Fruit fly (Drosophila melanogaster) whole organism, embryonic: Measurements from ENCODE around the gene Sfp33A2.

Experiments
- Abd-B ChIP-seq: fragments of 200-800 bp; sonication (Bioruptor generic); optimal IDR thresholded peaks from 2 replicates; lab custom pipeline; 2018; ENCODE audit warnings: missing biosample characterization, mild to moderate bottlenecking, missing genetic modification characterization, moderate library complexity
- Aef1 ChIP-seq: fragments of 200-800 bp; sonication (Bioruptor generic); IDR thresholded peaks from 3 replicates; pipeline ENCODE4 v1.3.6; 2022; ENCODE audit warnings: missing biosample characterization, missing genetic modification characterization
- BtbVII ChIP-seq: fragments of 200-800 bp; sonication (Bioruptor generic); optimal IDR thresholded peaks from 3 replicates; lab custom pipeline; 2017; ENCODE audit warnings: missing biosample characterization, mild to moderate bottlenecking, missing genetic modification characterization
- CG10147 ChIP-seq: fragments of 200-800 bp; sonication (Bioruptor generic); optimal IDR thresholded peaks from 2 replicates; lab custom pipeline; 2019; ENCODE audit warnings: missing biosample characterization, mild to moderate bottlenecking, missing genetic modification characterization, moderate library complexity
- CG1024 ChIP-seq: fragments of 200-800 bp; sonication (Bioruptor generic); IDR thresholded peaks from 2 replicates; pipeline ENCODE4 v1.3.6; 2022; ENCODE audit warnings: missing biosample characterization, missing genetic modification characterization
- CG12659 ChIP-seq: fragments of 200-800 bp; sonication (Bioruptor generic); optimal IDR thresholded peaks from 3 replicates; lab custom pipeline; 2017; ENCODE audit warnings: mild to moderate bottlenecking, missing biosample characterization, missing genetic modification reagents, missing genetic modification characterization
- CG13123 ChIP-seq: fragments of 200-800 bp; sonication (Bioruptor generic); optimal IDR thresholded peaks from 2 replicates; lab custom pipeline; 2016; ENCODE audit warnings: missing biosample characterization, missing genetic modification characterization
- CG13296 ChIP-seq: fragments of 200-800 bp; sonication (Bioruptor generic); optimal IDR thresholded peaks from 3 replicates; lab custom pipeline; 2018; ENCODE audit warnings: missing biosample characterization, mild to moderate bottlenecking, missing genetic modification characterization
- CG13775 ChIP-seq: fragments of 200-800 bp; sonication (Bioruptor generic); optimal IDR thresholded peaks from 3 replicates; lab custom pipeline; 2017; ENCODE audit warnings: missing biosample characterization, mild to moderate bottlenecking, missing genetic modification characterization
- CG17186 ChIP-seq: fragments of 200-800 bp; sonication (Bioruptor generic); optimal IDR thresholded peaks from 3 replicates; lab custom pipeline; 2017; ENCODE audit warnings: missing biosample characterization, missing genetic modification reagents, missing genetic modification characterization
- CG1832 ChIP-seq: fragments of 200-800 bp; sonication (Bioruptor generic); optimal IDR thresholded peaks from 2 replicates; lab custom pipeline; 2017; ENCODE audit warnings: missing biosample characterization, mild to moderate bottlenecking, missing genetic modification characterization, inconsistent platforms
- CG18599 ChIP-seq: fragments of 200-800 bp; sonication (Bioruptor generic); optimal IDR thresholded peaks from 3 replicates; lab custom pipeline; 2017; ENCODE audit warnings: missing biosample characterization, missing genetic modification characterization, mild to moderate bottlenecking, moderate library complexity, missing genetic modification reagents
- CG2202 ChIP-seq: fragments of 200-800 bp; sonication (Bioruptor generic); optimal IDR thresholded peaks from 2 replicates; lab custom pipeline; 2018; ENCODE audit warnings: missing biosample characterization, mild to moderate bottlenecking, missing genetic modification characterization
- CG34224 ChIP-seq: fragments of 200-800 bp; sonication (Bioruptor generic); IDR thresholded peaks from 3 replicates; pipeline ENCODE4 v1.3.6; 2022; ENCODE audit warnings: missing biosample characterization, missing genetic modification characterization; ENCODE audit not compliant: partially characterized antibody
- CG4424 ChIP-seq: fragments of 200-800 bp; sonication (Bioruptor generic); optimal IDR thresholded peaks from 3 replicates; lab custom pipeline; 2016; ENCODE audit warnings: missing biosample characterization, missing genetic modification characterization
- CG6175 ChIP-seq: fragments of 200-800 bp; sonication (Bioruptor generic); IDR thresholded peaks from 3 replicates; pipeline ENCODE4 v1.3.6; 2022; ENCODE audit warnings: missing biosample characterization, missing genetic modification characterization
- CG6254 ChIP-seq: fragments of 200-800 bp; sonication (Bioruptor generic); optimal IDR thresholded peaks from 3 replicates; lab custom pipeline; 2017; ENCODE audit warnings: mild to moderate bottlenecking, missing biosample characterization, missing genetic modification reagents, missing genetic modification characterization
- CG6272 ChIP-seq: fragments of 200-800 bp; sonication (Bioruptor generic); IDR thresholded peaks from 2 replicates; pipeline ENCODE4 v1.3.6; 2022; ENCODE audit warnings: missing biosample characterization, missing genetic modification characterization
- CG8765 ChIP-seq: fragments of 200-800 bp; sonication (Bioruptor generic); IDR thresholded peaks from 2 replicates; pipeline ENCODE4 v1.3.6; 2022; ENCODE audit warnings: missing biosample characterization, missing genetic modification characterization
- CG9797 ChIP-seq: fragments of 200-800 bp; sonication (Bioruptor generic); optimal IDR thresholded peaks from 3 replicates; lab custom pipeline; 2018; ENCODE audit warnings: missing biosample characterization, mild to moderate bottlenecking, missing genetic modification characterization
- Camta ChIP-seq: fragments of 200-800 bp; sonication (Bioruptor generic); optimal IDR thresholded peaks from 2 replicates; lab custom pipeline; 2016; ENCODE audit warnings: missing biosample characterization, missing genetic modification characterization
- CkIIα-i1 ChIP-seq: fragments of 200-800 bp; sonication (Bioruptor generic); IDR thresholded peaks from 2 replicates; pipeline ENCODE4 v1.3.6; 2022; ENCODE audit warnings: missing biosample characterization, missing genetic modification characterization
- Dad ChIP-seq: fragments of 200-800 bp; sonication (Bioruptor generic); optimal IDR thresholded peaks from 3 replicates; lab custom pipeline; 2016; ENCODE audit warnings: missing biosample characterization, missing genetic modification characterization
- Deaf1 ChIP-seq: fragments of 200-800 bp; optimal IDR thresholded peaks from 3 replicates; lab custom pipeline; 2019; ENCODE audit warnings: missing biosample characterization, mild to moderate bottlenecking, missing genetic modification characterization, moderate library complexity
- Dip3 ChIP-seq: fragments of 200-800 bp; sonication (Bioruptor generic); optimal IDR thresholded peaks from 3 replicates; lab custom pipeline; 2016; ENCODE audit warnings: missing biosample characterization, missing genetic modification characterization
- Dref ChIP-seq: fragments of 200-800 bp; sonication (Bioruptor generic); IDR thresholded peaks from 2 replicates; pipeline ENCODE4 v1.3.6; 2022; ENCODE audit warnings: missing biosample characterization, missing genetic modification characterization
- Hr3 ChIP-seq: fragments of 200-800 bp; sonication (Bioruptor generic); optimal IDR thresholded peaks from 3 replicates; lab custom pipeline; 2016; ENCODE audit warnings: missing biosample characterization, missing genetic modification characterization
- Kr ChIP-seq: fragments of 200-800 bp; sonication (Bioruptor generic); optimal IDR thresholded peaks from 2 replicates; lab custom pipeline; 2017; ENCODE audit warnings: missing biosample characterization, mild to moderate bottlenecking, missing genetic modification characterization
- MTF-1 ChIP-seq: fragments of 200-800 bp; sonication (Bioruptor generic); optimal IDR thresholded peaks from 2 replicates; lab custom pipeline; 2018; ENCODE audit warnings: missing biosample characterization, mild to moderate bottlenecking, missing genetic modification characterization, borderline replicate concordance
- NK7.1 ChIP-seq: fragments of 200-800 bp; sonication (Bioruptor generic); optimal IDR thresholded peaks from 3 replicates; lab custom pipeline; 2016; ENCODE audit warnings: missing biosample characterization, missing genetic modification characterization
- PHDP ChIP-seq: fragments of 200-800 bp; sonication (Bioruptor generic); optimal IDR thresholded peaks from 3 replicates; lab custom pipeline; 2018; ENCODE audit warnings: missing biosample characterization, mild to moderate bottlenecking, missing genetic modification characterization, moderate library complexity
- Ssrp ChIP-seq: fragments of 200-800 bp; sonication (Bioruptor generic); optimal IDR thresholded peaks from 2 replicates; lab custom pipeline; 2018; ENCODE audit warnings: missing biosample characterization, mild to moderate bottlenecking, missing genetic modification characterization, moderate library complexity
- Trl ChIP-seq, 3 experiments: fragments of >200 bp in 2 of 3; fragments of 200-800 bp in 1 of 3; sonication (Bioruptor generic) in 1 of 3; optimal IDR thresholded peaks; 2 replicates in 1 of 3; 3 replicates in 2 of 3; lab custom pipeline; 2016 to 2017; ENCODE audit warnings: missing biosample characterization in 1 of 3, missing genetic modification characterization in 1 of 3
- Usf ChIP-seq: fragments of 200-800 bp; sonication (Bioruptor generic); optimal IDR thresholded peaks from 2 replicates; lab custom pipeline; 2017; ENCODE audit warnings: missing genotype, missing biosample characterization, missing genetic modification characterization
- ara ChIP-seq: fragments of 200-800 bp; sonication (Bioruptor generic); IDR thresholded peaks from 2 replicates; pipeline ENCODE4 v1.3.6; 2022; ENCODE audit warnings: missing biosample characterization, missing genetic modification characterization
- ase ChIP-seq: fragments of 200-800 bp; sonication (Bioruptor generic); IDR thresholded peaks from 3 replicates; pipeline ENCODE4 v1.3.6; 2022; ENCODE audit warnings: missing biosample characterization, missing genetic modification characterization
- cas ChIP-seq: fragments of 200-800 bp; sonication (Bioruptor generic); IDR thresholded peaks from 2 replicates; pipeline ENCODE4 v1.3.6; 2022; ENCODE audit warnings: missing biosample characterization, missing genetic modification characterization
- cg ChIP-seq: fragments of 200-800 bp; sonication (Bioruptor generic); optimal IDR thresholded peaks from 3 replicates; lab custom pipeline; 2019; ENCODE audit warnings: missing biosample characterization, mild to moderate bottlenecking, missing genetic modification characterization, moderate library complexity
- fd3F ChIP-seq: fragments of 200-800 bp; sonication (Bioruptor generic); optimal IDR thresholded peaks from 2 replicates; lab custom pipeline; 2018; ENCODE audit warnings: missing biosample characterization, mild to moderate bottlenecking, missing genetic modification characterization, moderate library complexity
- gt ChIP-seq: fragments of 200-800 bp; sonication (Bioruptor generic); IDR thresholded peaks from 2 replicates; pipeline ENCODE4 v1.3.6; 2022; ENCODE audit warnings: missing biosample characterization, missing genetic modification characterization
- h ChIP-seq: fragments of >200 bp; optimal IDR thresholded peaks from 2 replicates; lab custom pipeline; 2017
- insv ChIP-seq, 2 experiments: fragments of 200-800 bp; sonication (Bioruptor generic); optimal IDR thresholded peaks; 3 replicates each; lab custom pipeline; 2016 to 2018; ENCODE audit warnings: missing biosample characterization in 2 of 2, missing genetic modification characterization in 2 of 2
- jumu ChIP-seq: fragments of 200-800 bp; sonication (Bioruptor generic); optimal IDR thresholded peaks from 3 replicates; lab custom pipeline; 2016; ENCODE audit warnings: missing biosample characterization, missing genetic modification characterization
- luna ChIP-seq: fragments of 200-800 bp; sonication (Bioruptor generic); optimal IDR thresholded peaks from 2 replicates; lab custom pipeline; 2016; ENCODE audit warnings: missing biosample characterization, missing genetic modification characterization
- pan ChIP-seq, 4 experiments: fragments of >200 bp in 3 of 4; fragments of 200-800 bp in 1 of 4; sonication (Bioruptor generic) in 1 of 4; optimal IDR thresholded peaks in 3 of 4; IDR thresholded peaks in 1 of 4; 2 replicates each; pipeline versions ENCODE4 v1.3.6 to Lab custom; 2017 to 2022; ENCODE audit warnings: missing biosample characterization in 2 of 4, missing genetic modification characterization in 2 of 4, mixed read lengths in 1 of 4
- sima ChIP-seq: fragments of 200-800 bp; sonication (Bioruptor generic); optimal IDR thresholded peaks from 2 replicates; lab custom pipeline; 2016; ENCODE audit warnings: missing biosample characterization, missing genetic modification characterization
- tio ChIP-seq: fragments of 200-800 bp; sonication (Bioruptor generic); optimal IDR thresholded peaks from 2 replicates; lab custom pipeline; 2017; ENCODE audit warnings: missing biosample characterization, missing genetic modification characterization, inconsistent platforms
- ttk ChIP-seq: fragments of 200-800 bp; sonication (Bioruptor generic); IDR thresholded peaks from 2 replicates; pipeline ENCODE4 v2.1.2; 2022; ENCODE audit warnings: missing biosample characterization, missing genetic modification characterization
- yki ChIP-seq: fragments of >200 bp; optimal IDR thresholded peaks from 3 replicates; lab custom pipeline; 2018
- zen2 ChIP-seq: fragments of 200-800 bp; sonication (Bioruptor generic); IDR thresholded peaks from 3 replicates; pipeline ENCODE4 v1.3.6; 2022; ENCODE audit warnings: missing biosample characterization, missing genetic modification characterization; ENCODE audit not compliant: partially characterized antibody

The Sfp33A2 gene

dm6 chr2L:11807697-11808226, 29.8 kb upstream of the Sfp33A2 start (continued):
- TF ChIP-seq NK7.1 (GFP tag; lab: Kevin White, UChicago) (no peak), jumu (GFP tag; lab: Kevin White, UChicago) (no peak), CG2202 (tag; lab: Kevin White, UChicago) (no peak), zen2 (0 out of 3 replicates have a peak, but pooled peaks have one; percentile 31), ase (GFP tag; lab: Robert Waterston, UW) (no peak), tio (GFP tag; lab: Kevin White, UChicago) (no peak), gt (GFP tag; lab: Robert Waterston, UW) (no peak), CG1832 (GFP tag; lab: Kevin White, UChicago) (no peak), Deaf1 (peak; percentile 99), ttk (GFP tag; lab: Robert Waterston, UW) (peak; percentile 24; the same call in 1 of the 2 replicates), CG1024 (no peak), CG6175 (GFP tag; lab: Robert Waterston, UW) (peak; percentile 98), Usf (no peak), ara (GFP tag; lab: Robert Waterston, UW) (0 out of 2 replicates have a peak, but pooled peaks have one; percentile 42), CG12659 (GFP tag; lab: Kevin White, UChicago) (no peak), pan (optimal IDR thresholded peaks at IDR 0.05; lab: Kevin White, UChicago) (no peak), pan (GFP tag; optimal IDR thresholded peaks at IDR 0.05 in 1 of 2, IDR thresholded peaks at IDR 0.05 in 1 of 2) (no peak), PHDP (tag; lab: Kevin White, UChicago) (no peak), luna (GFP tag; lab: Kevin White, UChicago) (no peak), CkIIα-i1 (no peak), yki (lab: Kevin White, UChicago) (no peak), Kr (GFP tag; lab: Kevin White, UChicago) (no peak), Camta (GFP tag; lab: Kevin White, UChicago) (no peak), Aef1 (GFP tag; lab: Robert Waterston, UW) (no peak), CG17186 (GFP tag; lab: Kevin White, UChicago) (no peak), cas (GFP tag; lab: Robert Waterston, UW) (0 out of 2 replicates have a peak, but pooled peaks have one; percentile 30), CG6254 (GFP tag; lab: Kevin White, UChicago) (no peak), BtbVII (no peak), Dad (GFP tag; lab: Kevin White, UChicago) (no peak), Dip3 (GFP tag; lab: Kevin White, UChicago) (peak; percentile 19), CG13296 (GFP tag; lab: Kevin White, UChicago) (no peak), insv (GFP tag; optimal IDR thresholded peaks at IDR 0.05; lab: Kevin White, UChicago) (peak in 1 of 2 experiments; percentile 42), CG18599 (peak; percentile 62), Hr3 (GFP tag; lab: Kevin White, UChicago) (no peak), h (lab: Kevin White, UChicago) (no peak), CG4424 (GFP tag; lab: Kevin White, UChicago) (no peak), cg (GFP tag; lab: Kevin White, UChicago) (peak; percentile 98), sima (GFP tag; lab: Kevin White, UChicago) (no peak), CG13123 (GFP tag; lab: Kevin White, UChicago) (no peak), CG6272 (0 out of 2 replicates have a peak, but pooled peaks have one; percentile 15), CG13775 (no peak), MTF-1 (GFP tag; lab: Kevin White, UChicago) (no peak), CG8765 (GFP tag; lab: Robert Waterston, UW) (no peak), CG34224 (GFP tag; lab: Robert Waterston, UW) (peak; percentile 24; the same call in 1 of the 3 replicates), Abd-B (GFP tag; lab: Kevin White, UChicago) (no peak), Dref (0 out of 2 replicates have a peak, but pooled peaks have one; percentile 23), Trl (optimal IDR thresholded peaks at IDR 0.05; lab: Kevin White, UChicago) (no peak), Trl (GFP tag; optimal IDR thresholded peaks at IDR 0.05; lab: Kevin White, UChicago) (peak; percentile 24), fd3F (GFP tag; lab: Kevin White, UChicago) (no peak), CG9797 (no peak), Ssrp (tag; lab: Kevin White, UChicago) (no peak), CG10147 (GFP tag; lab: Kevin White, UChicago) (no peak)
